Worm (Caenorhabditis elegans) whole organism, young adult: Measurements from ENCODE around the gene ada-2.

Experiments
- B0035.1 ChIP-seq: sonication (generic microtip); optimal IDR thresholded peaks from 2 replicates; lab custom pipeline; 2016; ENCODE audit warnings: missing genetic modification characterization, mild to moderate bottlenecking, missing compliant biosample characterization, missing genotype, missing genetic modification reagents
- C06A6.2 ChIP-seq: fragments of 200-800 bp; sonication (Bioruptor generic); conservative IDR thresholded peaks from 2 replicates; pipeline ENCODE4 v1.3.6; 2022; ENCODE audit warnings: missing genetic modification characterization, missing compliant biosample characterization
- C17E4.6 ChIP-seq: fragments of 200-800 bp; sonication (Bioruptor generic); IDR thresholded peaks from 2 replicates; pipeline ENCODE4 v1.3.6; 2022; ENCODE audit warnings: missing genetic modification reagents, missing genetic modification characterization, missing compliant biosample characterization
- F33H1.4 ChIP-seq: fragments of 200-800 bp; sonication (Bioruptor generic); IDR thresholded peaks from 2 replicates; pipeline ENCODE4 v1.3.6; 2022; ENCODE audit warnings: missing genetic modification reagents, missing genetic modification characterization, missing compliant biosample characterization
- F57A8.1 ChIP-seq: fragments of 200-800 bp; sonication (Bioruptor generic); optimal IDR thresholded peaks from 2 replicates; lab custom pipeline; 2018; ENCODE audit warnings: mild to moderate bottlenecking, missing genetic modification characterization, moderate library complexity, missing compliant biosample characterization
- K12H6.12 ChIP-seq: fragments of 200-800 bp; sonication (Bioruptor generic); optimal IDR thresholded peaks from 2 replicates; lab custom pipeline; 2018; ENCODE audit warnings: mild to moderate bottlenecking, missing genetic modification characterization, missing compliant biosample characterization
- ama-1 ChIP-seq, 3 experiments: fragments of 150-350 bp in 1 of 3; sonication (generic microtip) in 2 of 3; optimal IDR thresholded peaks; 2 replicates each; lab custom pipeline; 2014 to 2018; ENCODE audit warnings: missing biosample characterization in 2 of 3, missing genetic modification characterization in 2 of 3, missing genetic modification reagents in 2 of 3
- aptf-2 ChIP-seq: fragments of 200-800 bp; sonication (Bioruptor generic); conservative IDR thresholded peaks from 2 replicates; pipeline ENCODE4 v1.3.6; 2022; ENCODE audit warnings: missing genetic modification reagents, missing genetic modification characterization, missing compliant biosample characterization
- ceh-79 ChIP-seq: sonication (generic microtip); optimal IDR thresholded peaks from 2 replicates; lab custom pipeline; 2017; ENCODE audit warnings: mild to moderate bottlenecking, missing genetic modification characterization, missing compliant biosample characterization
- efl-1 ChIP-seq: fragments of 150-350 bp; optimal IDR thresholded peaks from 2 replicates; lab custom pipeline; 2014; ENCODE audit warnings: missing biosample characterization, missing genetic modification reagents, missing genetic modification characterization
- ekl-4 ChIP-seq: fragments of 200-800 bp; sonication (Bioruptor generic); IDR thresholded peaks from 2 replicates; pipeline ENCODE4 v1.3.6; 2022; ENCODE audit warnings: missing genetic modification reagents, missing genetic modification characterization, missing compliant biosample characterization
- ets-4 ChIP-seq: fragments of 200-800 bp; sonication (Bioruptor generic); optimal IDR thresholded peaks from 2 replicates; lab custom pipeline; 2018; ENCODE audit warnings: mild to moderate bottlenecking, missing genetic modification characterization, missing compliant biosample characterization
- fkh-3 ChIP-seq: sonication (generic microtip); optimal IDR thresholded peaks from 2 replicates; lab custom pipeline; 2016; ENCODE audit warnings: mild to moderate bottlenecking, missing genetic modification characterization, missing compliant biosample characterization
- gei-17 ChIP-seq: fragments of 200-800 bp; sonication (Bioruptor generic); optimal IDR thresholded peaks from 2 replicates; lab custom pipeline; 2018; ENCODE audit warnings: mild to moderate bottlenecking, missing genetic modification characterization, missing compliant biosample characterization
- hlh-26 ChIP-seq: fragments of 200-800 bp; sonication (Bioruptor generic); conservative IDR thresholded peaks from 2 replicates; pipeline ENCODE4 v1.3.6; 2022; ENCODE audit warnings: missing genetic modification reagents, missing genetic modification characterization, missing compliant biosample characterization
- hsf-1 ChIP-seq: fragments of 200-800 bp; sonication (Bioruptor generic); IDR thresholded peaks from 2 replicates; pipeline ENCODE4 v1.3.6; 2022; ENCODE audit warnings: missing genetic modification reagents, missing genetic modification characterization, missing compliant biosample characterization
- lag-1 ChIP-seq: fragments of 200-800 bp; sonication (Bioruptor generic); IDR thresholded peaks from 2 replicates; pipeline ENCODE4 v1.3.6; 2022; ENCODE audit warnings: missing genetic modification reagents, missing genetic modification characterization, missing compliant biosample characterization
- let-526 ChIP-seq: fragments of 200-800 bp; sonication (Bioruptor generic); IDR thresholded peaks from 2 replicates; pipeline ENCODE4 v1.3.6; 2022; ENCODE audit warnings: missing genetic modification reagents, missing genetic modification characterization, missing compliant biosample characterization
- lin-54 ChIP-seq: fragments of 200-800 bp; sonication (Bioruptor generic); optimal IDR thresholded peaks from 2 replicates; lab custom pipeline; 2018; ENCODE audit warnings: mild to moderate bottlenecking, missing genetic modification characterization, missing compliant biosample characterization
- madf-3 ChIP-seq: fragments of 200-800 bp; sonication (Bioruptor generic); IDR thresholded peaks from 2 replicates; pipeline ENCODE4 v1.3.6; 2022; ENCODE audit warnings: missing genetic modification reagents, missing genetic modification characterization, missing compliant biosample characterization
- madf-6 ChIP-seq: fragments of 200-800 bp; sonication (Bioruptor generic); IDR thresholded peaks from 2 replicates; pipeline ENCODE4 v1.3.6; 2022; ENCODE audit warnings: missing genetic modification reagents, missing genetic modification characterization, missing compliant biosample characterization
- madf-8 ChIP-seq: fragments of 200-800 bp; sonication (Bioruptor generic); conservative IDR thresholded peaks from 2 replicates; pipeline ENCODE4 v1.3.6; 2022; ENCODE audit warnings: missing genetic modification reagents, missing genetic modification characterization, missing compliant biosample characterization
- nhr-120 ChIP-seq: fragments of 200-800 bp; sonication (Bioruptor generic); IDR thresholded peaks from 2 replicates; pipeline ENCODE4 v1.3.6; 2022; ENCODE audit warnings: missing genetic modification characterization, missing compliant biosample characterization
- nhr-179 ChIP-seq: sonication (generic microtip); optimal IDR thresholded peaks from 2 replicates; lab custom pipeline; 2016; ENCODE audit warnings: mild to moderate bottlenecking, missing genetic modification characterization, missing compliant biosample characterization
- nhr-27 ChIP-seq: fragments of 200-800 bp; sonication (Bioruptor generic); optimal IDR thresholded peaks from 2 replicates; lab custom pipeline; 2018; ENCODE audit warnings: mild to moderate bottlenecking, missing genetic modification characterization, moderate library complexity, missing compliant biosample characterization
- repo-1 ChIP-seq: sonication (generic microtip); optimal IDR thresholded peaks from 2 replicates; lab custom pipeline; 2017; ENCODE audit warnings: mild to moderate bottlenecking, missing genetic modification characterization, missing compliant biosample characterization
- sdz-38 ChIP-seq: sonication (generic microtip); optimal IDR thresholded peaks from 2 replicates; lab custom pipeline; 2016; ENCODE audit warnings: missing genotype, missing genetic modification characterization, missing compliant biosample characterization
- sea-2 ChIP-seq: fragments of 200-800 bp; sonication (Bioruptor generic); IDR thresholded peaks from 2 replicates; pipeline ENCODE4 v1.3.6; 2022; ENCODE audit warnings: missing genetic modification characterization, missing compliant biosample characterization
- snpc-1.1 ChIP-seq: sonication (generic microtip); optimal IDR thresholded peaks from 2 replicates; lab custom pipeline; 2017; ENCODE audit warnings: missing genetic modification characterization, mild to moderate bottlenecking, missing compliant biosample characterization, antibody characterized with exemption, moderate library complexity, missing genotype, missing genetic modification reagents; ENCODE audit not compliant: insufficient read depth
- sptf-2 ChIP-seq: fragments of 200-800 bp; sonication (Bioruptor generic); optimal IDR thresholded peaks from 2 replicates; lab custom pipeline; 2018; ENCODE audit warnings: mild to moderate bottlenecking, missing genetic modification characterization, missing compliant biosample characterization
- tbp1 ChIP-seq: fragments of 200-800 bp; sonication (Bioruptor generic); optimal IDR thresholded peaks from 2 replicates; lab custom pipeline; 2018; ENCODE audit warnings: mild to moderate bottlenecking, missing genetic modification characterization, missing compliant biosample characterization
- xnd-1 ChIP-seq: sonication (generic microtip); optimal IDR thresholded peaks from 2 replicates; lab custom pipeline; 2016; ENCODE audit warnings: missing genotype, missing genetic modification reagents, missing genetic modification characterization, missing compliant biosample characterization
- ztf-26 ChIP-seq: sonication (generic microtip); optimal IDR thresholded peaks from 2 replicates; lab custom pipeline; 2017; ENCODE audit warnings: missing genetic modification characterization, missing compliant biosample characterization
- ztf-6 ChIP-seq: fragments of 200-800 bp; sonication (Bioruptor generic); IDR thresholded peaks from 2 replicates; pipeline ENCODE4 v1.3.6; 2022; ENCODE audit warnings: missing genetic modification reagents, missing genetic modification characterization, missing compliant biosample characterization

Gene ada-2

DNA sequence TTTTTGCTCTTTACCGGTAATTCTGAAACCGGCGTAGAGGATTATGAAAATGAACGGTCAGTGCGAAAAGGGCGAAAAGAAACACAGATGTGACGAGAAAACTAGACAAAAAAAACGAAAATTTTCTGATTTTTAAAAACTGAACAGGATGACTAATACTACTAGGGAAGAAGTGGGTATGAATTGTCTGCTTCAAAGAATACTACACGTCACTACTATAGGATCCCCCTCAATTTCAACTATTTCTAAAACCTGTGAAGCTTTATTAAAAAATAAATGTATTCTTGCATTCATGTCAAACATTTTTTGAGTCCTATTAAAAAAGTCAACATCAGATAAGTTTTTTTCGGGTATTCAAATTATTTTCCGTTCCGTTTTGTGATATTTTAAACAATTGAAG is 28.0 kb upstream of the ada-2 start:
- TF ChIP-seq K12H6.12 (tag; lab: Kevin White, UChicago) (no peak), sea-2 (GFP tag; lab: Robert Waterston, UW) (no peak), C06A6.2 (GFP tag; lab: Robert Waterston, UW) (no peak), fkh-3 (tag; lab: Kevin White, UChicago) (no peak), C17E4.6 (GFP tag; lab: Robert Waterston, UW) (no peak), lag-1 (GFP tag; lab: Robert Waterston, UW) (no peak), ztf-6 (GFP tag; lab: Robert Waterston, UW) (no peak), nhr-120 (GFP tag; lab: Robert Waterston, UW) (no peak), B0035.1 (tag; lab: Kevin White, UChicago) (no peak)

DNA sequence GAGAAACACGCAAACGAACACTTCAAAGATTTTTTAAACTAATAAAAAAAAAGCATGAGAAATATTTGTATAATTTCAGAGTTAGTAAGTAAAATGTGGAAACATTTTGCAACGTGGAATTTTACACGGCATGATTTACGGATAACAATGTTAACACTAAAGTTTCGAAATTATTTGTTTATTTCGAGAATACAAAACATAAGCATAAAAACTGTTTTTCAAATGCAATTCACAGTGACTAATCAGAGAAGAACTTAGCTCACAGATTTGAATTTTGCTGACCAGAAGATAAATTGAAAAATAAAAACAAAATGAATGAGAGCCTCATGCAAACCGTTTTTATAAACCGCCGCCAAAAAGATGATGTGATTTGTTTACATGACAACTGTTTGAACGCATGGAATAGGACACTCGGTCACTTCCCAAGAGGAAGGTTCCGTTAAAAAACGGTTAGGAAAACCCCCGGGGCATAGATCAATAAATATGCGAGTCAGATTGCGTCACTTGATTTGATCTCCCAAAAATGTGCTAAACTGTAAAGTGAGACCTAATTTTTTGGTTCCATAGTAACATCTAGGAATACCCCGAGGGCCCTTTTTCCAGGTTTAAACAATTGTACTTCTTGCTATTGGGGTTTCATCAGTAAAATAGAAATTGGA is 26.1 kb upstream of the ada-2 start, which contains the start of gene clh-3:
Gene clh-3 (minus strand): TSS at position 51 of the 659 bp plus-strand sequence.
- no peak for TF ChIP-seq xnd-1 (tag; lab: Kevin White, UChicago)
- peak; percentile 61 for TF ChIP-seq efl-1 (GFP tag; lab: Kevin White, UChicago)
- peak; percentile 36 for TF ChIP-seq madf-8
- peak; percentile 99 for TF ChIP-seq aptf-2 (GFP tag; lab: Robert Waterston, UW)
- no peak for TF ChIP-seq C06A6.2 (GFP tag; lab: Robert Waterston, UW)
- TF ChIP-seq madf-6 (GFP tag; lab: Robert Waterston, UW), result peak; percentile 60
- TF ChIP-seq, all 124 proteins: peak for 4

DNA sequence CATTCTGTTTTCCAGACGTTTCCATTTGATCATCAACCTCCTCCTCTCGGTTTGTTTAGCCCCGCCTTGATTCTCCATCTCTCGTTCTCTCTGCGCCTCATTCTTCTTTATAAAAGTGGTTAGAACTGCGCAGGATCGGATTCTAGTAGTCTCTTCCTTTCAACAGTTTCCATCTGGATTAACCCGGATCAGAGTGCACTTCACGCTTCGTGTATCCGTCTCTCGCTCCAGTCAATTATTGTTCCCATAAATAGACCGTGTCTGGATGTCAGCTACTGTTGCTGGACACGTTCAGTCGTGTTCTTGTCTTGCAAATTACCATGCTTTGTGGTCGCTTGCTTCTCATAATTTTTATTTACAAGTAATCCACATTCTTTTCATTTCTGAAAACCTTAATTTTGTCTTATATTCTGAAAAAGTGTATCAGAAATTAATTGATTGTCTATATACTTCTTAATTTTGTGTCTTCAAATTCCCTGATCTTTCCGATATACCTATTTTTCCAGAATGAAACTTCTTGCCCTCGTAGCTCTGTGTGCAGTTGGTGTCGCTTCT is 23.3 kb upstream of the ada-2 start, which contains the start of gene F32A5.4:
Gene F32A5.4 (plus strand): TSS at position 505 of the 555 bp plus-strand sequence.
- no peak for TF ChIP-seq lin-54 (GFP tag; lab: Kevin White, UChicago)
- no peak for TF ChIP-seq lag-1 (GFP tag; lab: Robert Waterston, UW)
- peak; percentile 62 for TF ChIP-seq ama-1 (optimal IDR thresholded peaks at IDR 0.05; lab: Kevin White, UChicago)
- no peak for TF ChIP-seq ama-1 (GFP tag; optimal IDR thresholded peaks at IDR 0.05; lab: Kevin White, UChicago)
- no peak for TF ChIP-seq ztf-26 (tag; lab: Kevin White, UChicago)
- no peak for TF ChIP-seq tbp1 (GFP tag; lab: Kevin White, UChicago)
- 0 out of 2 replicates have a peak, but pooled peaks have one; percentile 37 for TF ChIP-seq hsf-1

DNA sequence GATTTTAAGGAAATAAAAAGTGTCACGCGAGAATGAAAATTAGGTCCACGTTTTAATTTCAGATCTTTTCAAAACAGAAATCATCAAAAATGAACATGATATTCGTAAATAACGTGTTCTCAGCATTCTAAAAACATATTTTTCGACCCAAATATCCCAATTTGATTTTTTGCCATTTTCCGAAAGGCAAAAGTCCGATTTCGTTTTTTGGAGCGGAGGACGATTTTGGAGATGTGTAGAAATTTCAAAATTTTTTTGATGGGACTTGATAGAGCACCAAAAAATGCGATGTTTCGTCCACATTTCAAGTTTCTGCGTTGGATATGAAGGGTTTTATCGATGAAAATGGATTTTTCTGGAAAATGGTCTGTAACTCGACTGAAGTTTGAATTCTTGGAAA is 21.4 kb upstream of the ada-2 start:
- TF ChIP-seq sdz-38 (tag; lab: Kevin White, UChicago) (no peak), ekl-4 (GFP tag; lab: Robert Waterston, UW) (no peak), hlh-26 (no peak), snpc-1.1 (no peak), nhr-179 (tag; lab: Kevin White, UChicago) (no peak), F33H1.4 (GFP tag; lab: Robert Waterston, UW) (no peak), gei-17 (no peak), sptf-2 (GFP tag; lab: Kevin White, UChicago) (no peak), ets-4 (no peak), lin-54 (GFP tag; lab: Kevin White, UChicago) (no peak), hsf-1 (no peak), nhr-27 (tag; lab: Kevin White, UChicago) (no peak), let-526 (GFP tag; lab: Robert Waterston, UW) (no peak), repo-1 (tag; lab: Kevin White, UChicago) (no peak), ceh-79 (no peak), F57A8.1 (no peak), madf-3 (GFP tag; lab: Robert Waterston, UW) (no peak)
